Fruit fly (Drosophila melanogaster): ENCODE data around the gene Got2.
A peak's percentile ranks its signal among the peaks of the same experiment; 100 is the strongest.

The Got2 gene

DNA sequence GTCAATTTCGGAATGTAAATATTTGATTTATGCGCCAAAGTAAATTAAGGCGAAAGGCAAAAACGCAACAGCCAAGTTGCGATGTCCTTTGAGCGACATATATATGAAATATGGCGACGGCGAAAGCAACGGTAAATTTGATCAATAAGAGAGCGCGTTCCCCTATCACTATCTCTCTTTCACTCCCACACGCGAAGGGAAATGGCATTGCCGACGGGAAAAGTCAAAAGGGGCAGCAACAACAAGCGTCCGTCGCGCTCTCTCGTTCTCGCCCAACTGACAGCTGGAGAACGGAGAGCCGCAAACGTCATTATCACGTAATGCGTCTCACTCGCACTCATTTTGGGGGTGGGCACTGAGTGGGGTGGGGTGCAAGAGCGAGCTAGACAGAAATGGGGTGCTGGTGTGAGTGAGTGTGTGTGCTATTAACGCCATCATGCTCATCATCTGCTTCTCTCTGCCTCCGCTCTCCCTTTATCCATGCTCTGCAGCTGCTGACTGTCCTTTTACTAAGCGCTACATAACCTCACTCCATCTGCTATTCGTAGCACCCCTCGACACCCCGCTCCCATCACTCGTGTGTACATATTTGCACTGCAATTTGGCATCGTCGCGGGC lies 17.1 kb downstream of the Got2 start, which contains the start of gene erm:
erm (minus strand) TSS at position 51 of the 618 bp plus-strand sequence.
- TF ChIP-seq Smox (GFP tag; optimal IDR thresholded peaks at IDR 0.05) (no peak), eg (GFP tag; IDR thresholded peaks at IDR 0.05) (0 out of 3 replicates have a peak, but pooled peaks have one; percentile 23), ss (GFP tag; optimal IDR thresholded peaks at IDR 0.05) (peak in 1 of 2 experiments; percentile 5), Eip78C (GFP tag) (peak; percentile 43), salr (GFP tag; optimal IDR thresholded peaks at IDR 0.05) (peak in 1 of 2 experiments; percentile 11), OdsH (GFP tag; optimal IDR thresholded peaks at IDR 0.05) (no peak), CG6163 (GFP tag; IDR thresholded peaks at IDR 0.05) (0 out of 3 replicates have a peak, but pooled peaks have one; percentile 25)

- TF ChIP-seq Ets96B (tag; optimal IDR thresholded peaks at IDR 0.05): no peak
- no peak for TF ChIP-seq Ets21C (GFP tag; optimal IDR thresholded peaks at IDR 0.05)
- TF ChIP-seq net (GFP tag; optimal IDR thresholded peaks at IDR 0.05): no peak
- TF ChIP-seq CG11762 (GFP tag; optimal IDR thresholded peaks at IDR 0.05; ENCODE audit: insufficient read depth): no peak
- TF ChIP-seq CG10669 (GFP tag; optimal IDR thresholded peaks at IDR 0.05): no peak
- TF ChIP-seq salr (GFP tag; optimal IDR thresholded peaks at IDR 0.05): no peak
- TF ChIP-seq CG6792 (GFP tag; optimal IDR thresholded peaks at IDR 0.05): no peak
Measured at dm6 chr2L:1967861-1968260, 19.7 kb downstream of the Got2 start.

DNA sequence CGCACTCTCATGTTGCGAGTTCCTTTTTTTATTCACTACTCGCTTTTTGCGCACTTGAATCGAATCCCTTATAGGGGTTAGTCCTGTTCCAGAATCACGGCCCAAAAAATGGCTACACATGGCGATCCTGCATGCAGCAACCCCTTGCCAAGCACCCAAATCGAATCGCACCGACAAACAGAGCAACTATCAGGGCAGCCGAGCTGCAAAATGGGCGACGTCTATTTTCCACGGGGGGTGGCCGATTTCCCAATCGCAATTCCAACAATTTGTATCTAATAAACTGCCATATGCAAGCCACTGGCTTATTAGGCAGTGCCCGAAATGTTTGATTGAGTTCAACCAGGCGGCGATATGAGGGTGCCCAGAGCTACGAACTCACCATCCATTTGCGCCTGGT lies 20.3 kb downstream of the Got2 start:
- TF ChIP-seq CG6163 (GFP tag; IDR thresholded peaks at IDR 0.05): no peak
- no peak for TF ChIP-seq lz (GFP tag; optimal IDR thresholded peaks at IDR 0.05)
- TF ChIP-seq CG8632 (GFP tag; optimal IDR thresholded peaks at IDR 0.05): no peak
- no peak for TF ChIP-seq ss (GFP tag; optimal IDR thresholded peaks at IDR 0.05)
- no peak for TF ChIP-seq CG6854 (GFP tag; optimal IDR thresholded peaks at IDR 0.05)
- no peak for TF ChIP-seq CG6792 (GFP tag; optimal IDR thresholded peaks at IDR 0.05)
- no peak for TF ChIP-seq CG11762 (GFP tag; optimal IDR thresholded peaks at IDR 0.05; ENCODE audit: insufficient read depth)
- no peak for TF ChIP-seq Eip78C (GFP tag)
- TF ChIP-seq acj6 (GFP tag; optimal IDR thresholded peaks at IDR 0.05): no peak
- no peak for TF ChIP-seq vri (GFP tag; optimal IDR thresholded peaks at IDR 0.05)
- no peak for TF ChIP-seq Smox (GFP tag; optimal IDR thresholded peaks at IDR 0.05)
- TF ChIP-seq dac (GFP tag; optimal IDR thresholded peaks at IDR 0.05): no peak
- TF ChIP-seq Sox102F (GFP tag; optimal IDR thresholded peaks at IDR 0.05): no peak
- TF ChIP-seq Met (GFP tag; optimal IDR thresholded peaks at IDR 0.05): no peak
- TF ChIP-seq salr (GFP tag; optimal IDR thresholded peaks at IDR 0.05): no peak
- TF ChIP-seq CG8319 (GFP tag; optimal IDR thresholded peaks at IDR 0.05): no peak

dm6 chr2L:1961932-1962496 lies 25.5 kb downstream of the Got2 start:
- no peak for TF ChIP-seq CG3919 (GFP tag; optimal IDR thresholded peaks at IDR 0.05)
- TF ChIP-seq fkh (GFP tag; optimal IDR thresholded peaks at IDR 0.05): no peak
- TF ChIP-seq CG8119 (GFP tag; IDR thresholded peaks at IDR 0.05): no peak
- no peak for TF ChIP-seq Sox14 (GFP tag; optimal IDR thresholded peaks at IDR 0.05)
- no peak for TF ChIP-seq CG6276 (GFP tag; optimal IDR thresholded peaks at IDR 0.05)
- TF ChIP-seq CG11294 (GFP tag; IDR thresholded peaks at IDR 0.05): no peak
- TF ChIP-seq CG6808 (GFP tag; optimal IDR thresholded peaks at IDR 0.05): no peak
- no peak for TF ChIP-seq CG16779 (tag; optimal IDR thresholded peaks at IDR 0.05)
- no peak for TF ChIP-seq dac (GFP tag; optimal IDR thresholded peaks at IDR 0.05)
- no peak for TF ChIP-seq CG8632 (GFP tag; optimal IDR thresholded peaks at IDR 0.05)

dm6 chr2L:1960056-1960455 lies 27.5 kb downstream of the Got2 start:
- TF ChIP-seq svp (GFP tag): peak; percentile 64
- TF ChIP-seq topi (GFP tag; optimal IDR thresholded peaks at IDR 0.05): peak; percentile 11
- TF ChIP-seq achi (GFP tag; optimal IDR thresholded peaks at IDR 0.05): no peak
- peak; percentile 12 for TF ChIP-seq Smox (GFP tag; optimal IDR thresholded peaks at IDR 0.05)
- TF ChIP-seq Hr39 (GFP tag; optimal IDR thresholded peaks at IDR 0.05): peak; percentile 13
- no peak for TF ChIP-seq Ets96B (tag; optimal IDR thresholded peaks at IDR 0.05)
- TF ChIP-seq cyc (GFP tag; optimal IDR thresholded peaks at IDR 0.05): peak; percentile 18
- no peak for TF ChIP-seq dac (GFP tag; optimal IDR thresholded peaks at IDR 0.05)
- no peak for TF ChIP-seq CG11294 (GFP tag; IDR thresholded peaks at IDR 0.05)
- no peak for TF ChIP-seq CG8632 (GFP tag; optimal IDR thresholded peaks at IDR 0.05)
- peak; percentile 56 for TF ChIP-seq Eip78C (GFP tag)
- no peak for TF ChIP-seq CG3919 (GFP tag; optimal IDR thresholded peaks at IDR 0.05)
- TF ChIP-seq CG32006 (GFP tag; optimal IDR thresholded peaks at IDR 0.05): no peak
- peak; percentile 40 for TF ChIP-seq Met (GFP tag; optimal IDR thresholded peaks at IDR 0.05)
- peak; percentile 36 for TF ChIP-seq esn (GFP tag; optimal IDR thresholded peaks at IDR 0.05)
